Worm (Caenorhabditis elegans) whole organism, young adult: ENCODE data around the gene nspc-9.
A peak's percentile ranks its signal among the peaks of the same experiment; 100 is the strongest.

Experiments
- B0336.3 ChIP-seq: fragments of 200-800 bp; sonication (Bioruptor generic); IDR thresholded peaks from 2 replicates; pipeline ENCODE4 v1.3.6; 2022; ENCODE audit warnings: missing genetic modification characterization, missing compliant biosample characterization
- F22D6.2 ChIP-seq: sonication (generic microtip); optimal IDR thresholded peaks from 2 replicates; lab custom pipeline; 2016; ENCODE audit warnings: mild to moderate bottlenecking, missing genetic modification characterization, missing compliant biosample characterization
- F37B4.10 ChIP-seq: fragments of 200-800 bp; sonication (Bioruptor generic); IDR thresholded peaks from 2 replicates; pipeline ENCODE4 v1.3.6; 2022; ENCODE audit warnings: missing genetic modification characterization, missing compliant biosample characterization
- F39B2.1 ChIP-seq: fragments of 200-800 bp; sonication (Bioruptor generic); IDR thresholded peaks from 2 replicates; pipeline ENCODE4 v1.3.6; 2022; ENCODE audit warnings: missing genetic modification reagents, missing genetic modification characterization, missing compliant biosample characterization
- F55B11.4 ChIP-seq: sonication (generic microtip); optimal IDR thresholded peaks from 2 replicates; lab custom pipeline; 2016; ENCODE audit warnings: missing compliant biosample characterization, missing genetic modification characterization, borderline replicate concordance; ENCODE audit not compliant: insufficient read depth
- F57C9.4 ChIP-seq: sonication (generic microtip); optimal IDR thresholded peaks from 2 replicates; lab custom pipeline; 2017; ENCODE audit warnings: mild to moderate bottlenecking, missing genetic modification characterization, missing compliant biosample characterization
- K12H6.12 ChIP-seq: fragments of 200-800 bp; sonication (Bioruptor generic); optimal IDR thresholded peaks from 2 replicates; lab custom pipeline; 2018; ENCODE audit warnings: mild to moderate bottlenecking, missing genetic modification characterization, missing compliant biosample characterization
- Y53F4B.3 ChIP-seq: fragments of 200-800 bp; sonication (Bioruptor generic); IDR thresholded peaks from 2 replicates; pipeline ENCODE4 v1.3.6; 2022; ENCODE audit warnings: missing genetic modification reagents, missing genetic modification characterization, missing compliant biosample characterization
- Y53G8AR.9 ChIP-seq: fragments of 200-800 bp; sonication (Bioruptor generic); conservative IDR thresholded peaks from 2 replicates; pipeline ENCODE4 v1.3.6; 2022; ENCODE audit warnings: missing genetic modification reagents, missing genetic modification characterization, missing compliant biosample characterization
- Y95B8A.8 ChIP-seq: fragments of 200-800 bp; sonication (Bioruptor generic); IDR thresholded peaks from 2 replicates; pipeline ENCODE4 v1.3.6; 2022; ENCODE audit warnings: missing genetic modification reagents, missing genetic modification characterization, missing compliant biosample characterization
- akir-1 ChIP-seq: fragments of 200-800 bp; sonication (Bioruptor generic); optimal IDR thresholded peaks from 2 replicates; lab custom pipeline; 2018; ENCODE audit warnings: mild to moderate bottlenecking, missing genetic modification characterization, moderate library complexity, missing compliant biosample characterization
- aptf-3 ChIP-seq: fragments of 200-800 bp; sonication (Bioruptor generic); IDR thresholded peaks from 2 replicates; pipeline ENCODE4 v1.3.6; 2022; ENCODE audit warnings: missing genetic modification characterization, missing compliant biosample characterization
- attf-6 ChIP-seq: fragments of 200-800 bp; sonication (Bioruptor generic); IDR thresholded peaks from 2 replicates; pipeline ENCODE4 v1.3.6; 2022; ENCODE audit warnings: missing genetic modification reagents, missing genetic modification characterization, missing compliant biosample characterization
- ccch-3 ChIP-seq: fragments of 200-800 bp; sonication (Bioruptor generic); optimal IDR thresholded peaks from 2 replicates; lab custom pipeline; 2018; ENCODE audit warnings: mild to moderate bottlenecking, missing genetic modification characterization, missing compliant biosample characterization
- cebp-2 ChIP-seq: fragments of 200-800 bp; sonication (Bioruptor generic); IDR thresholded peaks from 2 replicates; pipeline ENCODE4 v1.3.6; 2022; ENCODE audit warnings: missing genetic modification characterization, missing compliant biosample characterization
- ceh-58 ChIP-seq: fragments of 200-800 bp; sonication (Bioruptor generic); IDR thresholded peaks from 2 replicates; pipeline ENCODE4 v1.3.6; 2022; ENCODE audit warnings: missing genetic modification characterization, missing compliant biosample characterization
- chd-7 ChIP-seq: sonication (generic microtip); optimal IDR thresholded peaks from 2 replicates; lab custom pipeline; 2016; ENCODE audit warnings: mild to moderate bottlenecking, missing genetic modification characterization, moderate library complexity, missing compliant biosample characterization
- dox-1 ChIP-seq: fragments of 200-800 bp; sonication (Bioruptor generic); IDR thresholded peaks from 2 replicates; pipeline ENCODE4 v1.3.6; 2022; ENCODE audit warnings: missing genetic modification reagents, missing genetic modification characterization, missing compliant biosample characterization
- dpff-1 ChIP-seq: sonication (generic microtip); optimal IDR thresholded peaks from 2 replicates; lab custom pipeline; 2017; ENCODE audit warnings: mild to moderate bottlenecking, missing genetic modification characterization, missing compliant biosample characterization
- dpl-1 ChIP-seq: fragments of 150-350 bp; optimal IDR thresholded peaks from 2 replicates; lab custom pipeline; 2014; ENCODE audit warnings: missing biosample characterization, missing genetic modification reagents, missing genetic modification characterization
- ekl-4 ChIP-seq: fragments of 200-800 bp; sonication (Bioruptor generic); IDR thresholded peaks from 2 replicates; pipeline ENCODE4 v1.3.6; 2022; ENCODE audit warnings: missing genetic modification reagents, missing genetic modification characterization, missing compliant biosample characterization
- fkh-3 ChIP-seq: sonication (generic microtip); optimal IDR thresholded peaks from 2 replicates; lab custom pipeline; 2016; ENCODE audit warnings: mild to moderate bottlenecking, missing genetic modification characterization, missing compliant biosample characterization
- gei-17 ChIP-seq: fragments of 200-800 bp; sonication (Bioruptor generic); optimal IDR thresholded peaks from 2 replicates; lab custom pipeline; 2018; ENCODE audit warnings: mild to moderate bottlenecking, missing genetic modification characterization, missing compliant biosample characterization
- lin-26 ChIP-seq: fragments of 200-800 bp; sonication (Bioruptor generic); IDR thresholded peaks from 2 replicates; pipeline ENCODE4 v1.3.6; 2022; ENCODE audit warnings: missing genetic modification reagents, missing genetic modification characterization, missing compliant biosample characterization
- lin-35 ChIP-seq, 3 experiments: fragments of 150-350 bp in 2 of 3; sonication (generic microtip) in 1 of 3; optimal IDR thresholded peaks; 2 replicates each; lab custom pipeline; 2014 to 2018; ENCODE audit warnings: missing biosample characterization in 3 of 3, missing genetic modification characterization in 3 of 3, missing genetic modification reagents in 3 of 3
- lin-40 ChIP-seq: sonication (generic microtip); optimal IDR thresholded peaks from 2 replicates; lab custom pipeline; 2016; ENCODE audit warnings: missing genetic modification characterization, mild to moderate bottlenecking, missing compliant biosample characterization, missing genotype, missing genetic modification reagents
- lsy-27 ChIP-seq: sonication (generic microtip); optimal IDR thresholded peaks from 2 replicates; lab custom pipeline; 2017; ENCODE audit warnings: missing genetic modification characterization, mild to moderate bottlenecking, missing compliant biosample characterization, antibody characterized with exemption, missing genotype, borderline replicate concordance; ENCODE audit not compliant: insufficient read depth
- mel-28 ChIP-seq: sonication (generic microtip); optimal IDR thresholded peaks from 2 replicates; lab custom pipeline; 2016; ENCODE audit warnings: borderline replicate concordance, mild to moderate bottlenecking, missing genetic modification characterization, missing compliant biosample characterization
- nfya-2 ChIP-seq: fragments of 200-800 bp; sonication (Bioruptor generic); IDR thresholded peaks from 2 replicates; pipeline ENCODE4 v1.3.6; 2022; ENCODE audit warnings: missing genetic modification reagents, missing genetic modification characterization, missing compliant biosample characterization
- nhr-179 ChIP-seq: sonication (generic microtip); optimal IDR thresholded peaks from 2 replicates; lab custom pipeline; 2016; ENCODE audit warnings: mild to moderate bottlenecking, missing genetic modification characterization, missing compliant biosample characterization
- nhr-90 ChIP-seq: sonication (generic microtip); optimal IDR thresholded peaks from 2 replicates; lab custom pipeline; 2016; ENCODE audit warnings: missing genotype, mild to moderate bottlenecking, missing genetic modification characterization, missing compliant biosample characterization
- pbrm-1 ChIP-seq: fragments of 200-800 bp; sonication (Bioruptor generic); IDR thresholded peaks from 2 replicates; pipeline ENCODE4 v1.3.6; 2022; ENCODE audit warnings: missing genetic modification reagents, missing genetic modification characterization, missing compliant biosample characterization
- rcor-1 ChIP-seq: fragments of 200-800 bp; sonication (Bioruptor generic); IDR thresholded peaks from 2 replicates; pipeline ENCODE4 v1.3.6; 2022; ENCODE audit warnings: missing genetic modification reagents, missing genetic modification characterization, missing compliant biosample characterization
- rpc-1 ChIP-seq, 2 experiments: fragments of 150-350 bp in 1 of 2; sonication (generic microtip) in 1 of 2; optimal IDR thresholded peaks; 2 replicates each; lab custom pipeline; 2014 to 2018; ENCODE audit warnings: missing biosample characterization in 1 of 2, missing genetic modification characterization in 1 of 2, missing genetic modification reagents in 1 of 2, missing genotype in 1 of 2
- sea-2 ChIP-seq: fragments of 200-800 bp; sonication (Bioruptor generic); IDR thresholded peaks from 2 replicates; pipeline ENCODE4 v1.3.6; 2022; ENCODE audit warnings: missing genetic modification characterization, missing compliant biosample characterization
- snpc-1.1 ChIP-seq: sonication (generic microtip); optimal IDR thresholded peaks from 2 replicates; lab custom pipeline; 2017; ENCODE audit warnings: missing genetic modification characterization, mild to moderate bottlenecking, missing compliant biosample characterization, antibody characterized with exemption, moderate library complexity, missing genotype, missing genetic modification reagents; ENCODE audit not compliant: insufficient read depth
- somi-1 ChIP-seq: fragments of 200-800 bp; sonication (Bioruptor generic); optimal IDR thresholded peaks from 2 replicates; lab custom pipeline; 2018; ENCODE audit warnings: mild to moderate bottlenecking, missing genetic modification characterization, missing compliant biosample characterization
- unc-130 ChIP-seq: sonication (generic microtip); optimal IDR thresholded peaks from 2 replicates; lab custom pipeline; 2016; ENCODE audit warnings: missing genetic modification reagents, missing genetic modification characterization, missing compliant biosample characterization
- unc-62 ChIP-seq: fragments of 150-350 bp; optimal IDR thresholded peaks from 2 replicates; lab custom pipeline; 2014; ENCODE audit warnings: missing biosample characterization, missing genetic modification reagents, missing genetic modification characterization
- zim-3 ChIP-seq: sonication (generic microtip); optimal IDR thresholded peaks from 2 replicates; lab custom pipeline; 2017; ENCODE audit warnings: mild to moderate bottlenecking, missing genetic modification characterization, moderate library complexity, missing compliant biosample characterization
- ztf-22 ChIP-seq: fragments of 200-800 bp; sonication (Bioruptor generic); optimal IDR thresholded peaks from 2 replicates; lab custom pipeline; 2018; ENCODE audit warnings: mild to moderate bottlenecking, missing genetic modification characterization, moderate library complexity, missing compliant biosample characterization
- ztf-25 ChIP-seq: fragments of 200-800 bp; sonication (Bioruptor generic); IDR thresholded peaks from 2 replicates; pipeline ENCODE4 v1.3.6; 2022; ENCODE audit warnings: missing genetic modification reagents, missing genetic modification characterization, missing compliant biosample characterization
- ztf-28 ChIP-seq: fragments of 200-800 bp; sonication (Bioruptor generic); IDR thresholded peaks from 2 replicates; pipeline ENCODE4 v1.3.6; 2022; ENCODE audit warnings: missing genetic modification reagents, missing genetic modification characterization, missing compliant biosample characterization
- ztf-6 ChIP-seq: fragments of 200-800 bp; sonication (Bioruptor generic); IDR thresholded peaks from 2 replicates; pipeline ENCODE4 v1.3.6; 2022; ENCODE audit warnings: missing genetic modification reagents, missing genetic modification characterization, missing compliant biosample characterization

The nspc-9 gene

ce11 chrX:12347822-12348221, 4.6 kb upstream of the nspc-9 start (continued):
- TF ChIP-seq unc-130 (GFP tag; lab: Kevin White, UChicago), result no peak
- TF ChIP-seq attf-6 (GFP tag; lab: Robert Waterston, UW), result peak; percentile 71
- no peak for TF ChIP-seq lsy-27 (tag; lab: Kevin White, UChicago)
- peak; percentile 60 for TF ChIP-seq fkh-3 (tag; lab: Kevin White, UChicago)
- TF ChIP-seq sea-2 (GFP tag; lab: Robert Waterston, UW), result no peak
- TF ChIP-seq pbrm-1 (GFP tag; lab: Robert Waterston, UW), result peak; percentile 88

ce11 chrX:12346729-12347128, 3.5 kb upstream of the nspc-9 start, which contains the start of gene F42F12.11:
F42F12.11 (plus strand) TSS chrX:12347029.
- TF ChIP-seq cebp-2 (GFP tag; lab: Robert Waterston, UW) (no peak), Y53F4B.3 (GFP tag; lab: Robert Waterston, UW) (no peak), dpl-1 (no peak), rcor-1 (no peak), lin-40 (tag; lab: Kevin White, UChicago) (no peak), ztf-6 (GFP tag; lab: Robert Waterston, UW) (no peak), mel-28 (tag; lab: Kevin White, UChicago) (no peak), F39B2.1 (GFP tag; lab: Robert Waterston, UW) (no peak), rpc-1 (optimal IDR thresholded peaks at IDR 0.05; lab: Kevin White, UChicago) (no peak), rpc-1 (tag; optimal IDR thresholded peaks at IDR 0.05; lab: Kevin White, UChicago) (no peak), ztf-22 (GFP tag; lab: Kevin White, UChicago) (no peak), F37B4.10 (no peak), ccch-3 (GFP tag; lab: Kevin White, UChicago) (no peak), ceh-58 (GFP tag; lab: Robert Waterston, UW) (no peak)

ce11 chrX:12341338-12341737, 1.8 kb downstream of the nspc-9 start, which contains the start of gene zig-2:
zig-2 (minus strand) TSS chrX:12341438.
- TF ChIP-seq lin-26 (no peak), snpc-1.1 (tag; lab: Kevin White, UChicago) (no peak), unc-62 (GFP tag; lab: Kevin White, UChicago) (no peak), F57C9.4 (tag; lab: Kevin White, UChicago) (no peak), dpl-1 (no peak), F22D6.2 (no peak), attf-6 (GFP tag; lab: Robert Waterston, UW) (no peak), F55B11.4 (tag; lab: Kevin White, UChicago) (no peak), B0336.3 (GFP tag; lab: Robert Waterston, UW) (no peak), akir-1 (GFP tag; lab: Kevin White, UChicago) (no peak), mel-28 (tag; lab: Kevin White, UChicago) (no peak), zim-3 (tag; lab: Kevin White, UChicago) (no peak), aptf-3 (GFP tag; lab: Robert Waterston, UW) (no peak), Y53G8AR.9 (no peak), nfya-2 (GFP tag; lab: Robert Waterston, UW) (no peak)

ce11 chrX:12337846-12338490, 5.2 kb downstream of the nspc-9 start, which contains the start of gene srd-44:
srd-44 (plus strand) TSS chrX:12338440.
- no peak for TF ChIP-seq somi-1 (GFP tag; lab: Kevin White, UChicago)
- TF ChIP-seq nhr-179 (tag; lab: Kevin White, UChicago), result no peak
- TF ChIP-seq ztf-28 (GFP tag; lab: Robert Waterston, UW), result no peak
- no peak for TF ChIP-seq ekl-4 (GFP tag; lab: Robert Waterston, UW)
- no peak for TF ChIP-seq dpff-1 (tag; lab: Kevin White, UChicago)
- no peak for TF ChIP-seq gei-17 (GFP tag; lab: Kevin White, UChicago)
- TF ChIP-seq dox-1 (GFP tag; lab: Robert Waterston, UW), result no peak; the same call in 1 of the 2 replicates
- peak; percentile 58 for TF ChIP-seq nhr-90 (tag; lab: Kevin White, UChicago)
- 0 out of 2 replicates have a peak, but pooled peaks have one; percentile 76 for TF ChIP-seq ztf-25
- TF ChIP-seq unc-130 (GFP tag; lab: Kevin White, UChicago), result peak; percentile 18
- TF ChIP-seq chd-7 (tag; lab: Kevin White, UChicago), result no peak
- TF ChIP-seq lin-35 (GFP tag; optimal IDR thresholded peaks at IDR 0.05; lab: Kevin White, UChicago), result no peak
- no peak for TF ChIP-seq Y95B8A.8 (GFP tag; lab: Robert Waterston, UW)
- TF ChIP-seq K12H6.12 (tag; lab: Kevin White, UChicago), result no peak
